Worm (Caenorhabditis elegans): Measurements from ENCODE around the gene F29A7.8.

DNA sequence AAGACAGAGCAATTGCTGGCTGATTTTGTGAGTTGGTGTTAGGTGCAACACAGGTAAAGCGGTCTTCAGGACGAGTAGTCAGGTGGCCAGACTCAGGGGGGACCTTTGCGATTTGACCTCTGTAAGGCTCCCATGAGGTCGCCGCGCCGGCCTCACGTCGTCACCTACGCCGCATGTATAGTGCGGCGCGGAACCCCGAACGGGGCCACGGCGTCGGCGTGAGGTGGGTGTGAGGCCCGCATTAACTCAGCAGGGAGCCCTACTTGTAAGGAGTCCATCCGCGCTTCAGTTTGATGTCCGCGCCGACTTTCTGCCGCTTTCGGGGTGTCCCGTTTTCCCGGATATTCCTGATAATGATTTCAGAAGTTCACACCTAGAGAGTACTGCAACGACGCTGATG lies 3.3 kb downstream of the F29A7.8 start:
- TF ChIP-seq fos-1 (tag; optimal IDR thresholded peaks at IDR 0.05) (no peak), nhr-28 (tag; optimal IDR thresholded peaks at IDR 0.05) (no peak), T26A8.4 (GFP tag; IDR thresholded peaks at IDR 0.05) (no peak), daf-12 (tag; optimal IDR thresholded peaks at IDR 0.05) (no peak), pqm-1 (tag; optimal IDR thresholded peaks at IDR 0.05) (no peak)
